Worm (Caenorhabditis elegans) whole organism, midembryonic: Measurements from ENCODE around the gene F59D12.5.

Source experiments
- flt-1 ChIP-seq: fragments of 200-800 bp; sonication (Bioruptor generic); IDR thresholded peaks from 2 replicates; pipeline ENCODE4 v1.3.6; 2022; ENCODE audit warnings: missing genetic modification characterization, missing compliant biosample characterization
- klf-2 ChIP-seq: fragments of 200-800 bp; sonication (Bioruptor generic); conservative IDR thresholded peaks from 2 replicates; pipeline ENCODE4 v1.3.6; 2022; ENCODE audit warnings: missing genetic modification reagents, missing genetic modification characterization, missing compliant biosample characterization
- tab-1 ChIP-seq: fragments of 200-800 bp; sonication (Bioruptor generic); IDR thresholded peaks from 2 replicates; pipeline ENCODE4 v1.3.6; 2022; ENCODE audit warnings: missing genetic modification characterization, missing compliant biosample characterization
- ztf-23 ChIP-seq: fragments of 200-800 bp; sonication (Bioruptor generic); IDR thresholded peaks from 2 replicates; pipeline ENCODE4 v1.3.6; 2022; ENCODE audit warnings: missing genetic modification reagents, missing genetic modification characterization, missing compliant biosample characterization
- ztf-29 ChIP-seq: fragments of 200-800 bp; sonication (Bioruptor generic); IDR thresholded peaks from 2 replicates; pipeline ENCODE4 v1.3.6; 2022; ENCODE audit warnings: missing genetic modification reagents, missing genetic modification characterization, missing compliant biosample characterization

ce11 chrX:15657773-15658172 lies 10.6 kb upstream of the F59D12.5 start:
- TF ChIP-seq klf-2 (GFP tag; lab: Robert Waterston, UW) = no peak
- no peak for TF ChIP-seq flt-1
- no peak for TF ChIP-seq tab-1 (GFP tag; lab: Robert Waterston, UW)
- TF ChIP-seq ztf-23 (GFP tag; lab: Robert Waterston, UW) = no peak
- no peak for TF ChIP-seq ztf-29 (GFP tag; lab: Robert Waterston, UW)
